Fruit fly (Drosophila melanogaster): ENCODE data around the gene Sgs3.

DNA sequence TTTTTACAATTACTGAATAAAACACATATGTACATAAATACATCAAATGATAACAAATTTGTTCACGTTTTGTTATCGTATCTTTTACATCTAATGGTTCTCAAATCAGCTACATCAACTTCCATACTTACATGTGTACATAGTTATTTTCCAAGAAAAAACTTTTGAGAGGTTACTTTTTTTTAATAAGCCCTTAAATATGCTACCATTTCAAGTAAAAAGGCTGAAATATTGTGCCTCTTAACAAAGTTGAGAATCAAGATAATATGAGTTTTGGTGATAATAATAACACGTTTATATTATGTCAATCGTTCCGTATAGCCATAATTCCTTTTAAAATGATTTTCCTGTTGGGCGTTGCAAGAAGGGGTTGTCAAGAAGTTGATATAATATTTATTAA, 21.5 kb upstream of the Sgs3 start:
- TF ChIP-seq Pif1B (GFP tag; optimal IDR thresholded peaks at IDR 0.05) (no peak), CG15710 (tag; optimal IDR thresholded peaks at IDR 0.05) (no peak), CG8301 (tag; optimal IDR thresholded peaks at IDR 0.05) (no peak), fd96Ca (GFP tag; IDR thresholded peaks at IDR 0.05) (no peak), EcR (GFP tag; optimal IDR thresholded peaks at IDR 0.05) (no peak), CG10348 (GFP tag; IDR thresholded peaks at IDR 0.05) (no peak), D1 (tag; optimal IDR thresholded peaks at IDR 0.05) (no peak), CG13204 (GFP tag; optimal IDR thresholded peaks at IDR 0.05) (no peak), Ets98B (GFP tag; IDR thresholded peaks at IDR 0.05) (no peak), CG17806 (tag; optimal IDR thresholded peaks at IDR 0.05) (no peak), CG14655 (GFP tag; optimal IDR thresholded peaks at IDR 0.05) (no peak), CG8159 (tag; optimal IDR thresholded peaks at IDR 0.05) (no peak)
